Worm (Caenorhabditis elegans) whole organism, L4 larva: ENCODE measurements around the gene F14H3.5.

ENCODE experiments used
- D1046.2 ChIP-seq: fragments of 200-800 bp; sonication (Bioruptor generic); IDR thresholded peaks from 2 replicates; pipeline ENCODE4 v1.3.6; 2022; ENCODE audit warnings: missing genetic modification characterization, missing compliant biosample characterization
- T26A8.4 ChIP-seq: fragments of 200-800 bp; sonication (Bioruptor generic); IDR thresholded peaks from 2 replicates; pipeline ENCODE4 v1.3.6; 2022; ENCODE audit warnings: missing genetic modification characterization, missing compliant biosample characterization
- aha-1 ChIP-seq: fragments of 150-350 bp; peaks from one replicate; lab custom pipeline; 2014; ENCODE audit warnings: missing biosample characterization, missing genetic modification characterization
- ceh-82 ChIP-seq: sonication (generic microtip); optimal IDR thresholded peaks from 2 replicates; lab custom pipeline; 2017; ENCODE audit warnings: missing biosample characterization, missing genetic modification characterization
- hlh-11 ChIP-seq: fragments of 200-800 bp; sonication (Bioruptor generic); optimal IDR thresholded peaks from 2 replicates; lab custom pipeline; 2018; ENCODE audit warnings: mild to moderate bottlenecking, missing genetic modification characterization, missing compliant biosample characterization
- lin-39 ChIP-seq: fragments of 150-350 bp; optimal IDR thresholded peaks from 2 replicates; lab custom pipeline; 2014; ENCODE audit warnings: missing biosample characterization, missing genetic modification reagents, missing genetic modification characterization
- lsy-2 ChIP-seq, 2 experiments: fragments of 150-350 bp in 1 of 2; sonication (generic microtip) in 1 of 2; optimal IDR thresholded peaks; 2 replicates each; lab custom pipeline; 2014 to 2017; ENCODE audit warnings: missing biosample characterization in 2 of 2, missing genetic modification characterization in 2 of 2
- nhr-11 ChIP-seq: fragments of 150-350 bp; optimal IDR thresholded peaks from 2 replicates; lab custom pipeline; 2014; ENCODE audit warnings: missing biosample characterization, missing genetic modification characterization
- nhr-28 ChIP-seq: fragments of 150-350 bp; optimal IDR thresholded peaks from 2 replicates; lab custom pipeline; 2014; ENCODE audit warnings: missing biosample characterization, missing genetic modification characterization

DNA sequence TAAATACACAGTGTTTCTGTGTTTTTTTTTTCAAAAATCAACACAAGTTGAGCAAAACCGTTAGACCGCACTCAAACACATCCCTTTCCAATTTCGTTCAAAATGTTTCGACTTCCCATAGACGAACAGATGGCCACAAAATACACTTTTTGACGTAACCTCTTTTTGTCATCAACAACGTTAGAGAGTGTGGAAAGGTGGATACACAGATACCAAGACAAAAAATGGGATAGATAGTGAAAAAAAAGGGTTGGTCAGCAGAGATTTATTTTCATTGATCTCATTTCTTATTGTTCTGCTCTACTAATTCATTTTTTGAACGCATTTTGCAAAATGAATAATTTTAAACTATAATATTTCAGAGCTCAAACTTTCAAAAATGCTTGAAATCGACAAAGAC lies 38.0 kb upstream of the F14H3.5 start:
- no peak for TF ChIP-seq ceh-82 (tag; lab: Kevin White, UChicago)
- TF ChIP-seq hlh-11 (tag; lab: Kevin White, UChicago): no peak
- peak; percentile 97 for TF ChIP-seq nhr-28 (tag; lab: Kevin White, UChicago)
- TF ChIP-seq T26A8.4: no peak
- no peak for TF ChIP-seq nhr-11 (tag; lab: Kevin White, UChicago)
- no peak for TF ChIP-seq lsy-2 (tag; optimal IDR thresholded peaks at IDR 0.05; lab: Kevin White, UChicago)
- TF ChIP-seq D1046.2 (GFP tag; lab: Robert Waterston, UW): no peak
- no peak for TF ChIP-seq lin-39
- no peak for TF ChIP-seq aha-1 (tag; lab: Kevin White, UChicago)
